Fruit fly (Drosophila melanogaster): Measurements from ENCODE around the gene CG11698.
A peak's percentile ranks its signal among the peaks of the same experiment; 100 is the strongest.

CG11698 gene

dm6 chr3R:8313038-8313437 is 1.1 kb downstream of the CG11698 start, which contains the start of gene CG7483:
Gene CG7483, plus strand, starts transcription at chr3R:8313208.
- TF ChIP-seq Dll (optimal IDR thresholded peaks at IDR 0.05) (no peak), pan (optimal IDR thresholded peaks at IDR 0.05) (no peak), EcR (GFP tag; optimal IDR thresholded peaks at IDR 0.05) (no peak), psq (optimal IDR thresholded peaks at IDR 0.05) (no peak), CG8478 (optimal IDR thresholded peaks at IDR 0.05) (no peak), usp (GFP tag; optimal IDR thresholded peaks at IDR 0.05) (no peak)

dm6 chr3R:8316344-8317105 is 4.5 kb downstream of the CG11698 start, which contains the start of gene Coq2:
Gene Coq2, minus strand, starts transcription at chr3R:8316543.
- TF ChIP-seq pan (optimal IDR thresholded peaks at IDR 0.05) (no peak), CG8478 (optimal IDR thresholded peaks at IDR 0.05) (no peak), EcR (GFP tag; optimal IDR thresholded peaks at IDR 0.05) (no peak), psq (optimal IDR thresholded peaks at IDR 0.05) (no peak), usp (GFP tag; optimal IDR thresholded peaks at IDR 0.05) (no peak), Dll (optimal IDR thresholded peaks at IDR 0.05) (no peak)

dm6 chr3R:8317215-8317614 is 5.2 kb downstream of the CG11698 start, which contains the start of gene Ctr1B:
Gene Ctr1B, plus strand, starts transcription at chr3R:8317612.
- TF ChIP-seq Dll (optimal IDR thresholded peaks at IDR 0.05) (no peak), pan (optimal IDR thresholded peaks at IDR 0.05) (no peak), CG8478 (optimal IDR thresholded peaks at IDR 0.05) (no peak), psq (optimal IDR thresholded peaks at IDR 0.05) (no peak), EcR (GFP tag; optimal IDR thresholded peaks at IDR 0.05) (no peak), usp (GFP tag; optimal IDR thresholded peaks at IDR 0.05) (no peak)

DNA sequence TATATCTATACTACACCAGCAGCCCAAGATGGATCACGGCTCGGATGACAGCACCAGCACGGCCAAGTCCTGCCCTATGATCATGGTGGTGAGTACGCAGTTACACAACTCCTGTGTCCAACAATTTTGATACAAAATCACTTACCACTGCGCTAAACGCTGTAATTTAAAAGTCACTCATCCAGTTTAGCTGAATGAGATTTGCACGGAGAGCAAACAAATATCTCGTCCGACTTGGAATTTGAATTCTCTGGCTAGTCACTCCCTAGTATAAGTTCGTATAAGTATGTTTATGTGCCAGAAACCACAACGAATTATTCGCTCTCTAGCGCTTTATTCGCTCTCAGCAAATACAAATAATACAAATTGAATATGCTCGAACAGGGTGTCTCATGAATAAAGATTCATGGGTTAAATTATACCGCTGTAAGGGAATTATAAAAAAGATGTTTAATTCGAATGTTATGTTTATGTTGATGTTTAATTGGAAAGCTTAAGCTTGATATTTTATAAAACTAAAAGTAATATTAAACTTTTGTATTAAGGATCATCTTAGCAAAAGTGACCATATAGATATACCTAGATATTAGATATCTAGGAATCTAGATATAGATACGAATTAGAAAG is 5.8 kb downstream of the CG11698 start:
- no peak for TF ChIP-seq usp (GFP tag; optimal IDR thresholded peaks at IDR 0.05)
- no peak for TF ChIP-seq psq (optimal IDR thresholded peaks at IDR 0.05)
- TF ChIP-seq CG8478 (optimal IDR thresholded peaks at IDR 0.05): no peak
- no peak for TF ChIP-seq Dll (optimal IDR thresholded peaks at IDR 0.05)
- no peak for TF ChIP-seq EcR (GFP tag; optimal IDR thresholded peaks at IDR 0.05)
- TF ChIP-seq pan (optimal IDR thresholded peaks at IDR 0.05): no peak

DNA sequence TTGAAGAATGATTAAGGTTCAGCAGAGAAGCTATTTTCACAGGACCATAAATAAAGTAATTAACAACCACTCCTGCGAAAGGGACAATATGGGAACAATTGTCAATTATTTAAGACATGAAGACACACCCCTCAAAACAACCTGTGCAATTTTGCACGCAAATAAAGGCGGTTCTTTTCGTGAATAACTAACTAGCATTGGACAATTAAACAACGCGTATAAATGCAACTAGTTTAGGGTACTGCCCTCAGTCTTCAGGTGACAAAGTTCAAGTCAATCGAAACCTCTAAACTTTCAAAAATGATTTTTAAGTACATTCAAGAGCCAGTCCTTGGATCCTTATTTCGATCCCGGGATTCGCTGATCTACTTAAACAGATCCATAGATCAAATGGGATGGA is 9.5 kb downstream of the CG11698 start, which contains the start of gene Or85a:
TSS of gene Or85a (plus strand) at position 301 of the 400 bp plus-strand sequence.
- TF ChIP-seq usp (GFP tag; optimal IDR thresholded peaks at IDR 0.05) (no peak), CG8478 (optimal IDR thresholded peaks at IDR 0.05) (no peak), EcR (GFP tag; optimal IDR thresholded peaks at IDR 0.05) (no peak), psq (optimal IDR thresholded peaks at IDR 0.05) (no peak), Dll (optimal IDR thresholded peaks at IDR 0.05) (no peak), pan (optimal IDR thresholded peaks at IDR 0.05) (no peak)

- TF ChIP-seq Dll (optimal IDR thresholded peaks at IDR 0.05) (no peak), EcR (GFP tag; optimal IDR thresholded peaks at IDR 0.05) (no peak), psq (optimal IDR thresholded peaks at IDR 0.05) (no peak), pan (optimal IDR thresholded peaks at IDR 0.05) (no peak), CG8478 (optimal IDR thresholded peaks at IDR 0.05) (no peak)
These were observed 12.0 kb downstream of the CG11698 start, which contains the start of gene CG7443 for dm6 chr3R:8324016-8324415. Gene CG7443, plus strand, starts transcription at chr3R:8324316.

- no peak for TF ChIP-seq EcR (GFP tag; optimal IDR thresholded peaks at IDR 0.05)
- TF ChIP-seq CG8478 (optimal IDR thresholded peaks at IDR 0.05): no peak
- no peak for TF ChIP-seq Dll (optimal IDR thresholded peaks at IDR 0.05)
- no peak for TF ChIP-seq pan (optimal IDR thresholded peaks at IDR 0.05)
- TF ChIP-seq psq (optimal IDR thresholded peaks at IDR 0.05): no peak
- no peak for TF ChIP-seq usp (GFP tag; optimal IDR thresholded peaks at IDR 0.05)
These were observed 14.9 kb downstream of the CG11698 start for dm6 chr3R:8326884-8327283.

dm6 chr3R:8327967-8328789 is 16.2 kb downstream of the CG11698 start:
- no peak for TF ChIP-seq EcR (GFP tag; optimal IDR thresholded peaks at IDR 0.05)
- no peak for TF ChIP-seq CG8478 (optimal IDR thresholded peaks at IDR 0.05)
- no peak for TF ChIP-seq psq (optimal IDR thresholded peaks at IDR 0.05)
- TF ChIP-seq pan (optimal IDR thresholded peaks at IDR 0.05): no peak
- no peak for TF ChIP-seq usp (GFP tag; optimal IDR thresholded peaks at IDR 0.05)
- no peak for TF ChIP-seq Dll (optimal IDR thresholded peaks at IDR 0.05)

- no peak for TF ChIP-seq EcR (GFP tag; optimal IDR thresholded peaks at IDR 0.05)
- no peak for TF ChIP-seq pan (optimal IDR thresholded peaks at IDR 0.05)
- no peak for TF ChIP-seq Dll (optimal IDR thresholded peaks at IDR 0.05)
- TF ChIP-seq psq (optimal IDR thresholded peaks at IDR 0.05): no peak
- TF ChIP-seq usp (GFP tag; optimal IDR thresholded peaks at IDR 0.05): no peak
- no peak for TF ChIP-seq CG8478 (optimal IDR thresholded peaks at IDR 0.05)
These were observed 17.6 kb downstream of the CG11698 start for dm6 chr3R:8329628-8330027.

DNA sequence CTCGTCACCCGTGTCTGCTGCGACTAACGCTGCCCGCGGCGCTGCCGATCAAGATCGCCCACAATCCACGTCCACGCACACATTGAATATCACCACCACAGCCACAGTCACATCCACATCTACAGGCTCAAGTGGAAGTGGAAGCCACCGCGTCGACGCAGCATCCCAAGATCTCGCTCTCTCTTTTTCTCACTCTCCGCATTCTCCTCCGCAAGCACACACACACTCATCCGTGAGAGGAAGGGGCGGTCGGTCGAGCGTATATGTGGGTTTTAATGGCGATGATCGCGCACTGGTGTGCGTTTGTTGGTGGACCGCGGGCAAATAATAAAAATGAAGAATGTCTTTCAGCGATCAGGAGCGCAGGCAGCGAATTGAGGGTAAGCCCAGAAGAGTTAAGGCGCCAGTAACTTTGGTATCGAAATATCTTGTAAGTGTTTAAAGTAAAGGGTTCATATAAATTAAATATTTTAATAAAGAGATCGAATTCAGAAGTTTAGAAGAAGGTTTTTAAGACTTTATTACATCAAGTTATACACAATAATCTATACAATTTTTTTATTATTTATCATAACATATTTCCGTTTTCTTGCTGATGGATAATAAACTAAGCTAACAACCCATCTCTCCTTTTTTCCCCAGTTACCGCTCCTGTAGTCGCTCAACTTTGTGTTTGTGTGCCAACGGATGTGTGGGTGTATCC is 21.9 kb downstream of the CG11698 start, which contains the start of gene Poxm:
TSS of gene Poxm (minus strand) at position 25 of the 703 bp plus-strand sequence.
- TF ChIP-seq CG8478 (optimal IDR thresholded peaks at IDR 0.05) (peak; percentile 58), usp (GFP tag; optimal IDR thresholded peaks at IDR 0.05) (no peak)

dm6 chr3R:8334471-8334783 is 22.4 kb downstream of the CG11698 start:
- no peak for TF ChIP-seq Dll (optimal IDR thresholded peaks at IDR 0.05)
- TF ChIP-seq CG8478 (optimal IDR thresholded peaks at IDR 0.05): no peak
- no peak for TF ChIP-seq EcR (GFP tag; optimal IDR thresholded peaks at IDR 0.05)
- no peak for TF ChIP-seq psq (optimal IDR thresholded peaks at IDR 0.05)
- no peak for TF ChIP-seq usp (GFP tag; optimal IDR thresholded peaks at IDR 0.05)
